Worm (Caenorhabditis elegans) whole organism, L4 larva: ENCODE measurements around the gene T09A5.5.

Source experiments
- ama-1 ChIP-seq: fragments of 150-350 bp; optimal IDR thresholded peaks from 2 replicates; lab custom pipeline; 2014; ENCODE audit warnings: inconsistent platforms, mixed read lengths
- lir-3 ChIP-seq: sonication (generic microtip); optimal IDR thresholded peaks from 2 replicates; lab custom pipeline; 2016; ENCODE audit warnings: mild to moderate bottlenecking, missing genetic modification characterization, missing compliant biosample characterization
- lsy-2 ChIP-seq, 2 experiments: fragments of 150-350 bp in 1 of 2; sonication (generic microtip) in 1 of 2; optimal IDR thresholded peaks; 2 replicates each; lab custom pipeline; 2014 to 2017; ENCODE audit warnings: missing biosample characterization in 2 of 2, missing genetic modification characterization in 2 of 2
- nhr-111 ChIP-seq: fragments of 200-800 bp; sonication (Bioruptor generic); optimal IDR thresholded peaks from 2 replicates; lab custom pipeline; 2018; ENCODE audit warnings: mild to moderate bottlenecking, missing genetic modification characterization, missing compliant biosample characterization
- zag-1 ChIP-seq: fragments of 150-350 bp; optimal IDR thresholded peaks from 2 replicates; lab custom pipeline; 2014; ENCODE audit warnings: missing biosample characterization, missing genetic modification characterization
- ztf-11 ChIP-seq: fragments of 150-350 bp; optimal IDR thresholded peaks from 2 replicates; lab custom pipeline; 2014; ENCODE audit warnings: missing biosample characterization, missing genetic modification characterization

DNA sequence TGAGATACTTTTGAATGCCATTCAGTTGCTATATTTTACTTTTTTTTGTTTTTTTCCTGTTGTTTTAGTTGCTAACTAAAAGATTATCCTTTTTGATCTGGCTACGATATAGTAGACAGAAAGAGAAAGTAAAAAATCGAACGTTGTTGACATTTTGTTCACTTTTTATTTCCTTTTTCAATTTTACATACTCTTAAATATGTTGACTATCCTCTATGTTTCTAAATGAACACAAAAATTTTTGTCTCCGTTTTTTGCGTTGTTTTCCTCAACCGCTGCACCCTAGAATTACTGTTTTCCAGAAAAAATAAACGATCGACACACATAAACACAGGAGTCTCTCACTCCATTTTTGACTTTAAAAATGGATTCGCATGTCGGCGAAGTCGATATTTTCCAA, 11.5 kb downstream of the T09A5.5 start, which contains the start of gene klp-3:
- no peak for TF ChIP-seq ztf-11 (tag; lab: Kevin White, UChicago)
- TF ChIP-seq lir-3 (tag; lab: Kevin White, UChicago), result no peak
- no peak for TF ChIP-seq zag-1
- no peak for TF ChIP-seq lsy-2 (tag; optimal IDR thresholded peaks at IDR 0.05; lab: Kevin White, UChicago)
- no peak for TF ChIP-seq ama-1
- no peak for TF ChIP-seq nhr-111 (GFP tag; lab: Kevin White, UChicago)
